Fruit fly (Drosophila melanogaster) whole organism, prepupa: Measurements from ENCODE around the gene CG33252.

Experiments
- Blimp-1 ChIP-seq: fragments of 200-800 bp; sonication (Bioruptor generic); optimal IDR thresholded peaks from 3 replicates; lab custom pipeline; 2017; ENCODE audit warnings: missing biosample characterization, missing genetic modification characterization, mild to moderate bottlenecking, moderate library complexity, missing genetic modification reagents
- CG10631 ChIP-seq: fragments of 200-800 bp; sonication (Bioruptor generic); optimal IDR thresholded peaks from 2 replicates; lab custom pipeline; 2016; ENCODE audit warnings: missing biosample characterization, missing genetic modification characterization
- CG11902 ChIP-seq: fragments of 200-800 bp; sonication (Bioruptor generic); optimal IDR thresholded peaks from 3 replicates; lab custom pipeline; 2016; ENCODE audit warnings: missing biosample characterization, missing genetic modification characterization
- CG3919 ChIP-seq: fragments of 200-800 bp; sonication (Bioruptor generic); optimal IDR thresholded peaks from 3 replicates; lab custom pipeline; 2016; ENCODE audit warnings: missing biosample characterization, missing genetic modification characterization
- CG8632 ChIP-seq: fragments of 200-800 bp; sonication (Bioruptor generic); optimal IDR thresholded peaks from 3 replicates; lab custom pipeline; 2016; ENCODE audit warnings: missing biosample characterization, missing genetic modification characterization
- Eip78C ChIP-seq: fragments of 200-800 bp; sonication (Bioruptor generic); peaks from one replicate; lab custom pipeline; 2016; ENCODE audit warnings: missing biosample characterization, missing genetic modification characterization
- Hr38 ChIP-seq: sonication (Bioruptor generic); optimal IDR thresholded peaks from 2 replicates; lab custom pipeline; 2016; ENCODE audit warnings: missing biosample characterization, missing genetic modification characterization
- Met ChIP-seq: fragments of 200-800 bp; sonication (Bioruptor generic); optimal IDR thresholded peaks from 3 replicates; lab custom pipeline; 2016; ENCODE audit warnings: missing biosample characterization, missing genetic modification characterization
- Sox15 ChIP-seq: fragments of 200-800 bp; sonication (Bioruptor generic); optimal IDR thresholded peaks from 3 replicates; lab custom pipeline; 2016; ENCODE audit warnings: missing biosample characterization, missing genetic modification characterization
- esn ChIP-seq: fragments of 200-800 bp; sonication (Bioruptor generic); optimal IDR thresholded peaks from 2 replicates; lab custom pipeline; 2016; ENCODE audit warnings: missing biosample characterization, mild to moderate bottlenecking, missing genetic modification characterization, moderate library complexity
- fkh ChIP-seq: fragments of 200-800 bp; sonication (Bioruptor generic); optimal IDR thresholded peaks from 3 replicates; lab custom pipeline; 2017; ENCODE audit warnings: missing biosample characterization, mild to moderate bottlenecking, missing genetic modification characterization, moderate library complexity
- pdm3 ChIP-seq: fragments of 200-800 bp; sonication (Bioruptor generic); optimal IDR thresholded peaks from 3 replicates; lab custom pipeline; 2016; ENCODE audit warnings: missing biosample characterization, missing genetic modification characterization
- spab ChIP-seq: fragments of 200-800 bp; sonication (Bioruptor generic); optimal IDR thresholded peaks from 2 replicates; lab custom pipeline; 2017; ENCODE audit warnings: missing biosample characterization, mild to moderate bottlenecking, missing genetic modification characterization, missing genetic modification reagents

dm6 chrX:16943515-16943850 is 46.5 kb upstream of the CG33252 start:
- TF ChIP-seq CG10631 (GFP tag; lab: Kevin White, UChicago), result no peak
- TF ChIP-seq Met (GFP tag; lab: Kevin White, UChicago), result no peak
- no peak for TF ChIP-seq spab (GFP tag; lab: Kevin White, UChicago)
- TF ChIP-seq CG3919 (GFP tag; lab: Kevin White, UChicago), result no peak
- TF ChIP-seq pdm3 (GFP tag; lab: Kevin White, UChicago), result no peak
- peak; percentile 43 for TF ChIP-seq Eip78C
- TF ChIP-seq CG8632 (GFP tag; lab: Kevin White, UChicago), result no peak
- TF ChIP-seq Hr38 (GFP tag; lab: Kevin White, UChicago), result no peak
- no peak for TF ChIP-seq esn
- no peak for TF ChIP-seq Sox15 (GFP tag; lab: Kevin White, UChicago)
- peak; percentile 62 for TF ChIP-seq fkh (GFP tag; lab: Kevin White, UChicago)
- TF ChIP-seq Blimp-1, result peak; percentile 50
- no peak for TF ChIP-seq CG11902 (GFP tag; lab: Kevin White, UChicago)
